Fruit fly (Drosophila melanogaster) whole organism, embryonic: ENCODE measurements around the gene MICAL-like.

ENCODE experiments used
- CG10147 ChIP-seq: fragments of 200-800 bp; sonication (Bioruptor generic); optimal IDR thresholded peaks from 2 replicates; lab custom pipeline; 2019; ENCODE audit warnings: missing biosample characterization, mild to moderate bottlenecking, missing genetic modification characterization, moderate library complexity
- CG10462 ChIP-seq: fragments of 200-800 bp; sonication (Bioruptor generic); optimal IDR thresholded peaks from 2 replicates; lab custom pipeline; 2016; ENCODE audit warnings: missing biosample characterization, missing genetic modification characterization
- CG12071 ChIP-seq: fragments of 200-800 bp; sonication (Bioruptor generic); optimal IDR thresholded peaks from 3 replicates; lab custom pipeline; 2018; ENCODE audit warnings: missing biosample characterization, mild to moderate bottlenecking, missing genetic modification characterization
- CG12104 ChIP-seq: fragments of 200-800 bp; sonication (Bioruptor generic); optimal IDR thresholded peaks from 3 replicates; lab custom pipeline; 2016; ENCODE audit warnings: missing biosample characterization, missing genetic modification characterization
- CG13775 ChIP-seq: fragments of 200-800 bp; sonication (Bioruptor generic); optimal IDR thresholded peaks from 3 replicates; lab custom pipeline; 2017; ENCODE audit warnings: missing biosample characterization, mild to moderate bottlenecking, missing genetic modification characterization
- CG1529 ChIP-seq: fragments of 200-800 bp; sonication (Bioruptor generic); optimal IDR thresholded peaks from 3 replicates; lab custom pipeline; 2018; ENCODE audit warnings: missing biosample characterization, missing genetic modification characterization
- CG16815 ChIP-seq: fragments of 200-800 bp; sonication (Bioruptor generic); optimal IDR thresholded peaks from 3 replicates; lab custom pipeline; 2017; ENCODE audit warnings: missing biosample characterization, mild to moderate bottlenecking, missing genetic modification characterization
- CG16863 ChIP-seq: fragments of 200-800 bp; sonication (Bioruptor generic); optimal IDR thresholded peaks from 3 replicates; lab custom pipeline; 2016; ENCODE audit warnings: missing biosample characterization, missing genetic modification characterization
- CG17361 ChIP-seq: fragments of 200-800 bp; sonication (Bioruptor generic); IDR thresholded peaks from 3 replicates; pipeline ENCODE4 v1.3.6; 2022; ENCODE audit warnings: missing biosample characterization, missing genetic modification characterization
- CG18011 ChIP-seq: fragments of 200-800 bp; sonication (Bioruptor generic); optimal IDR thresholded peaks from 2 replicates; lab custom pipeline; 2017; ENCODE audit warnings: missing biosample characterization, missing genetic modification characterization, mild to moderate bottlenecking, moderate library complexity, missing genotype
- CG18262 ChIP-seq: fragments of 200-800 bp; optimal IDR thresholded peaks from 3 replicates; lab custom pipeline; 2019; ENCODE audit warnings: missing biosample characterization, mild to moderate bottlenecking, missing genetic modification characterization, moderate library complexity
- CG18476 ChIP-seq: fragments of 200-800 bp; sonication (Bioruptor generic); optimal IDR thresholded peaks from 2 replicates; lab custom pipeline; 2016; ENCODE audit warnings: missing biosample characterization, mild to moderate bottlenecking, missing genetic modification characterization
- CG3995 ChIP-seq: fragments of 200-800 bp; sonication (Bioruptor generic); optimal IDR thresholded peaks from 3 replicates; lab custom pipeline; 2016; ENCODE audit warnings: missing biosample characterization, missing genetic modification characterization
- CG6175 ChIP-seq: fragments of 200-800 bp; sonication (Bioruptor generic); IDR thresholded peaks from 3 replicates; pipeline ENCODE4 v1.3.6; 2022; ENCODE audit warnings: missing biosample characterization, missing genetic modification characterization
- CG7271 ChIP-seq: fragments of 200-800 bp; sonication (Bioruptor generic); optimal IDR thresholded peaks from 2 replicates; lab custom pipeline; 2018; ENCODE audit warnings: missing biosample characterization, mild to moderate bottlenecking, missing genetic modification characterization, moderate library complexity
- CG7745 ChIP-seq: fragments of 200-800 bp; sonication (Bioruptor generic); optimal IDR thresholded peaks from 2 replicates; lab custom pipeline; 2018; ENCODE audit warnings: missing biosample characterization, mild to moderate bottlenecking, missing genetic modification characterization, moderate library complexity
- CG8478 ChIP-seq: fragments of >200 bp; optimal IDR thresholded peaks from 2 replicates; lab custom pipeline; 2018
- Chrac-16 ChIP-seq: fragments of 200-800 bp; sonication (Bioruptor generic); optimal IDR thresholded peaks from 3 replicates; lab custom pipeline; 2016; ENCODE audit warnings: missing biosample characterization, missing genetic modification characterization
- Deaf1 ChIP-seq: fragments of 200-800 bp; optimal IDR thresholded peaks from 3 replicates; lab custom pipeline; 2019; ENCODE audit warnings: missing biosample characterization, mild to moderate bottlenecking, missing genetic modification characterization, moderate library complexity
- Gug ChIP-seq: fragments of 200-800 bp; sonication (Bioruptor generic); IDR thresholded peaks from 4 replicates; pipeline ENCODE4 v1.3.6; 2022; ENCODE audit warnings: missing biosample characterization, missing genetic modification characterization
- HHEX ChIP-seq: fragments of 200-800 bp; sonication (Bioruptor generic); optimal IDR thresholded peaks from 3 replicates; lab custom pipeline; 2017; ENCODE audit warnings: missing biosample characterization, mild to moderate bottlenecking, missing genetic modification characterization, missing genetic modification reagents
- Hr51 ChIP-seq, 2 experiments: fragments of 200-800 bp; sonication (Bioruptor generic); optimal IDR thresholded peaks; 2 replicates in 1 of 2; 3 replicates in 1 of 2; lab custom pipeline; 2016 to 2018; ENCODE audit warnings: missing biosample characterization in 2 of 2, missing genetic modification characterization in 2 of 2, mild to moderate bottlenecking in 1 of 2, moderate library complexity in 1 of 2
- Kr ChIP-seq: fragments of 200-800 bp; sonication (Bioruptor generic); optimal IDR thresholded peaks from 2 replicates; lab custom pipeline; 2017; ENCODE audit warnings: missing biosample characterization, mild to moderate bottlenecking, missing genetic modification characterization
- Mad ChIP-seq: fragments of 200-800 bp; sonication (Bioruptor generic); optimal IDR thresholded peaks from 2 replicates; lab custom pipeline; 2016; ENCODE audit warnings: missing biosample characterization, missing genetic modification characterization
- Med ChIP-seq: fragments of 200-800 bp; sonication (Bioruptor generic); peaks from one replicate; lab custom pipeline; 2016; ENCODE audit warnings: missing biosample characterization, missing genetic modification characterization, mild to moderate bottlenecking, inconsistent platforms, moderate library complexity
- Nf-YA ChIP-seq: fragments of 200-800 bp; sonication (Bioruptor generic); IDR thresholded peaks from 2 replicates; pipeline ENCODE4 v1.3.6; 2022; ENCODE audit warnings: missing biosample characterization, missing genetic modification characterization
- Nf-YB ChIP-seq: fragments of 200-800 bp; sonication (Bioruptor generic); optimal IDR thresholded peaks from 3 replicates; lab custom pipeline; 2019; ENCODE audit warnings: missing biosample characterization, mild to moderate bottlenecking, missing genetic modification characterization, moderate library complexity
- Oli ChIP-seq: fragments of 200-800 bp; sonication (Bioruptor generic); optimal IDR thresholded peaks from 2 replicates; lab custom pipeline; 2018; ENCODE audit warnings: missing biosample characterization, mild to moderate bottlenecking, missing genetic modification characterization, moderate library complexity
- Xbp1 ChIP-seq: fragments of 200-800 bp; sonication (Bioruptor generic); optimal IDR thresholded peaks from 3 replicates; lab custom pipeline; 2016; ENCODE audit warnings: missing biosample characterization, mild to moderate bottlenecking, missing genetic modification characterization
- Xrp1 ChIP-seq: fragments of 200-800 bp; sonication (Bioruptor generic); IDR thresholded peaks from 2 replicates; pipeline ENCODE4 v1.3.6; 2022; ENCODE audit warnings: missing biosample characterization, missing genetic modification characterization
- aop ChIP-seq: fragments of 200-800 bp; sonication (Bioruptor generic); IDR thresholded peaks from 2 replicates; pipeline ENCODE4 v1.3.6; 2022; ENCODE audit warnings: missing biosample characterization, missing genetic modification characterization
- crol ChIP-seq: fragments of 200-800 bp; sonication (Bioruptor generic); IDR thresholded peaks from 2 replicates; pipeline ENCODE4 v1.3.6; 2022; ENCODE audit warnings: missing biosample characterization, missing genetic modification characterization
- dmrt99B ChIP-seq: fragments of 200-800 bp; sonication (Bioruptor generic); optimal IDR thresholded peaks from 2 replicates; lab custom pipeline; 2018; ENCODE audit warnings: missing biosample characterization, mild to moderate bottlenecking, missing genetic modification characterization, moderate library complexity
- eve ChIP-seq, 2 experiments: fragments of >200 bp; optimal IDR thresholded peaks; 2 replicates each; lab custom pipeline; 2017; ENCODE audit warnings: missing biosample characterization in 2 of 2, missing genetic modification characterization in 2 of 2
- ftz-f1 ChIP-seq: fragments of 200-800 bp; sonication (Bioruptor generic); optimal IDR thresholded peaks from 2 replicates; lab custom pipeline; 2016; ENCODE audit warnings: missing biosample characterization, missing genetic modification characterization
- gce ChIP-seq: fragments of 200-800 bp; sonication (Bioruptor generic); IDR thresholded peaks from 3 replicates; pipeline ENCODE4 v1.3.6; 2022; ENCODE audit warnings: missing biosample characterization, missing genetic modification characterization
- gcm ChIP-seq: fragments of 200-800 bp; sonication (Bioruptor generic); optimal IDR thresholded peaks from 2 replicates; lab custom pipeline; 2019; ENCODE audit warnings: missing biosample characterization, mild to moderate bottlenecking, missing genetic modification characterization, moderate library complexity
- grn ChIP-seq: fragments of 200-800 bp; sonication (Bioruptor generic); optimal IDR thresholded peaks from 3 replicates; lab custom pipeline; 2017; ENCODE audit warnings: missing biosample characterization, missing genetic modification characterization
- gro ChIP-seq: fragments of 200-800 bp; sonication (Bioruptor generic); optimal IDR thresholded peaks from 2 replicates; lab custom pipeline; 2016; ENCODE audit warnings: missing biosample characterization, missing genetic modification characterization
- hb ChIP-seq: fragments of 200-800 bp; sonication (Bioruptor generic); IDR thresholded peaks from 3 replicates; pipeline ENCODE4 v1.3.6; 2022; ENCODE audit warnings: missing biosample characterization, missing genetic modification characterization; ENCODE audit not compliant: partially characterized antibody
- hth ChIP-seq: fragments of >200 bp; optimal IDR thresholded peaks from 2 replicates; lab custom pipeline; 2017; ENCODE audit warnings: inconsistent platforms
- kay ChIP-seq: fragments of 200-800 bp; sonication (Bioruptor generic); optimal IDR thresholded peaks from 2 replicates; lab custom pipeline; 2016; ENCODE audit warnings: missing biosample characterization, missing genetic modification characterization
- lola ChIP-seq, 3 experiments: fragments of >200 bp in 2 of 3; fragments of 200-800 bp in 1 of 3; sonication (Bioruptor generic) in 1 of 3; optimal IDR thresholded peaks; 2 replicates each; lab custom pipeline; 2017 to 2019; ENCODE audit warnings: missing biosample characterization in 3 of 3, missing genetic modification characterization in 3 of 3, mild to moderate bottlenecking in 1 of 3, moderate library complexity in 1 of 3
- luna ChIP-seq: fragments of 200-800 bp; sonication (Bioruptor generic); optimal IDR thresholded peaks from 2 replicates; lab custom pipeline; 2016; ENCODE audit warnings: missing biosample characterization, missing genetic modification characterization
- seq ChIP-seq: fragments of 200-800 bp; sonication (Bioruptor generic); IDR thresholded peaks from 2 replicates; pipeline ENCODE4 v1.3.6; 2022; ENCODE audit warnings: missing biosample characterization, missing genetic modification characterization
- sug ChIP-seq: fragments of 200-800 bp; optimal IDR thresholded peaks from 2 replicates; lab custom pipeline; 2019; ENCODE audit warnings: missing biosample characterization, mild to moderate bottlenecking, missing genetic modification characterization, moderate library complexity
- tgo ChIP-seq: fragments of 200-800 bp; sonication (Bioruptor generic); IDR thresholded peaks from 3 replicates; pipeline ENCODE4 v1.3.6; 2022; ENCODE audit warnings: missing biosample characterization, missing genetic modification characterization
- trh ChIP-seq: fragments of 200-800 bp; sonication (Bioruptor generic); optimal IDR thresholded peaks from 2 replicates; lab custom pipeline; 2016; ENCODE audit warnings: missing biosample characterization, missing genetic modification characterization

MICAL-like gene

dm6 chr3L:13026872-13027271 lies 11.7 kb upstream of the MICAL-like start (continued):
- no peak for TF ChIP-seq Hr51 (GFP tag; optimal IDR thresholded peaks at IDR 0.05; lab: Kevin White, UChicago)
- no peak for TF ChIP-seq gro (GFP tag; lab: Kevin White, UChicago)
- no peak for TF ChIP-seq CG7271 (tag; lab: Kevin White, UChicago)
- no peak for TF ChIP-seq tgo (GFP tag; lab: Robert Waterston, UW)

DNA sequence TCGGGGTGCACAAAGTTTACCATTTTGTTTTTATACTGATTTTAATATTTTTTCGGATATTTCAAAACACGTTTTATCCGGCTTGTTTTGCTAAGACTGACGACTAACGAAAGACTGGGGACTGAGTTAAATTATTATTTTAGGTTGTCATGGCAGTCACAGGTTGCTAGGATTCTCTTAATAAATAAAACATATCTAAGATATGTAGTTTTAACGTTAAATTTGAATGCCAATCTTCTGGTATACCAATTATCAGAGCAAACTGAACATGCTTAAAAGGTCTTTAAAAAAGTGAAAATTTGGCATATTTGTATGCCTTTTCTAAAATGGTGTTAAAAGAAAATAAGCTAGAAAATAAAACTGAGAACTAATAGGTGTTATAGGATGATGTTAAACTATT lies 11.2 kb upstream of the MICAL-like start, which contains the start of gene Zmynd10:
Zmynd10 (minus strand) TSS at position 101 of the 400 bp plus-strand sequence.
- no peak for TF ChIP-seq CG7745 (tag; lab: Kevin White, UChicago)
- TF ChIP-seq Deaf1 (tag; lab: Kevin White, UChicago) = no peak
- TF ChIP-seq CG12104 (GFP tag; lab: Kevin White, UChicago) = no peak
- no peak for TF ChIP-seq Nf-YB (GFP tag; lab: Kevin White, UChicago)
- TF ChIP-seq CG13775 (GFP tag; lab: Kevin White, UChicago) = no peak
- no peak for TF ChIP-seq CG1529 (GFP tag; lab: Kevin White, UChicago)
- TF ChIP-seq hth = no peak
- no peak for TF ChIP-seq grn (GFP tag; lab: Kevin White, UChicago)
- no peak for TF ChIP-seq Chrac-16
- no peak for TF ChIP-seq CG18262
- TF ChIP-seq HHEX (GFP tag; lab: Kevin White, UChicago) = no peak
- TF ChIP-seq Mad = no peak

- TF ChIP-seq Xbp1 (GFP tag; lab: Kevin White, UChicago) = peak; percentile 79
- TF ChIP-seq ftz-f1 (GFP tag; lab: Kevin White, UChicago) = no peak
- TF ChIP-seq dmrt99B (tag; lab: Kevin White, UChicago) = peak; percentile 54
- TF ChIP-seq CG16815 = peak; percentile 11
- peak; percentile 84 for TF ChIP-seq gce (GFP tag; lab: Robert Waterston, UW)
- TF ChIP-seq trh (GFP tag; lab: Kevin White, UChicago) = peak; percentile 61
- TF ChIP-seq CG18011 (GFP tag; lab: Kevin White, UChicago) = peak; percentile 67
- peak; percentile 58 for TF ChIP-seq Nf-YA (GFP tag; lab: Robert Waterston, UW)
- peak in 2 of 3 experiments; percentile 15 to 51 for TF ChIP-seq lola (GFP tag; optimal IDR thresholded peaks at IDR 0.05; lab: Kevin White, UChicago)
- TF ChIP-seq CG8478 (lab: Kevin White, UChicago) = no peak
- TF ChIP-seq CG10462 = peak; percentile 53
- peak; percentile 37 for TF ChIP-seq gcm (GFP tag; lab: Kevin White, UChicago)
- TF ChIP-seq hb (GFP tag; lab: Robert Waterston, UW) = peak; percentile 82
- TF ChIP-seq crol (GFP tag; lab: Robert Waterston, UW) = no peak
- no peak for TF ChIP-seq Gug
- peak; percentile 98 for TF ChIP-seq Med
- peak; percentile 65 for TF ChIP-seq CG3995
- peak; percentile 34 for TF ChIP-seq Kr
- TF ChIP-seq aop (GFP tag; lab: Robert Waterston, UW) = 0 out of 2 replicates have a peak, but pooled peaks have one; percentile 47
- TF ChIP-seq kay (GFP tag; lab: Kevin White, UChicago) = no peak
- TF ChIP-seq CG6175 (GFP tag; lab: Robert Waterston, UW) = peak; percentile 62; the same call in 2 of the 3 replicates
- peak; percentile 57 for TF ChIP-seq seq
- peak; percentile 53 for TF ChIP-seq sug (tag; lab: Kevin White, UChicago)
- peak; percentile 70 for TF ChIP-seq CG17361 (GFP tag; lab: Robert Waterston, UW)
- peak; percentile 60 for TF ChIP-seq Oli (tag; lab: Kevin White, UChicago)
- peak; percentile 23; the same call in 1 of the 2 replicates for TF ChIP-seq Xrp1 (GFP tag; lab: Robert Waterston, UW)
- TF ChIP-seq luna (GFP tag; lab: Kevin White, UChicago) = peak; percentile 49
- TF ChIP-seq CG16863 (GFP tag; lab: Kevin White, UChicago) = peak; percentile 35
- TF ChIP-seq eve (GFP tag; optimal IDR thresholded peaks at IDR 0.05; lab: Kevin White, UChicago) = peak in 1 of 2 experiments; percentile 81
- TF ChIP-seq CG12071 (GFP tag; lab: Kevin White, UChicago) = peak; percentile 87
- TF ChIP-seq CG10147 = peak; percentile 28
- no peak for TF ChIP-seq CG18476 (GFP tag; lab: Kevin White, UChicago)
These were observed 7.9 kb upstream of the MICAL-like start, which contains the start of gene RpS12 for dm6 chr3L:13022854-13023560. TSS of gene RpS12 (plus strand) at chr3L:13023352.
